Worm (Caenorhabditis elegans): Measurements from ENCODE around the gene C15C8.8.

Gene C15C8.8

ce11 chrV:12763291-12763995 is 11.1 kb upstream of the C15C8.8 start, which contains the start of the genes abcf-1 and scc-3 (continued):
- TF ChIP-seq ama-1 (optimal IDR thresholded peaks at IDR 0.05) (no peak), nhr-12 (tag; optimal IDR thresholded peaks at IDR 0.05) (no peak), C16A3.4 (tag; optimal IDR thresholded peaks at IDR 0.05) (peak; percentile 5), elt-2 (tag; optimal IDR thresholded peaks at IDR 0.05) (no peak), alr-1 (tag; optimal IDR thresholded peaks at IDR 0.05; ENCODE audit: borderline replicate concordance) (no peak), mep-1 (tag; optimal IDR thresholded peaks at IDR 0.05) (peak; percentile 53), mdl-1 (tag; optimal IDR thresholded peaks at IDR 0.05) (no peak), grh-1 (GFP tag; IDR thresholded peaks at IDR 0.05) (no peak), nhr-71 (tag; optimal IDR thresholded peaks at IDR 0.05) (no peak), blmp-1 (tag; optimal IDR thresholded peaks at IDR 0.05) (no peak), hpl-2 (GFP tag; optimal IDR thresholded peaks at IDR 0.05) (no peak), pqm-1 (tag; optimal IDR thresholded peaks at IDR 0.05) (no peak), ceh-82 (tag; optimal IDR thresholded peaks at IDR 0.05) (no peak), pag-3 (tag; optimal IDR thresholded peaks at IDR 0.05; ENCODE audit: borderline replicate concordance, insufficient read depth) (no peak), vab-15 (tag; optimal IDR thresholded peaks at IDR 0.05) (no peak), unc-62 (GFP tag; optimal IDR thresholded peaks at IDR 0.05) (no peak), unc-86 (tag; optimal IDR thresholded peaks at IDR 0.05) (no peak), nhr-77 (tag; optimal IDR thresholded peaks at IDR 0.05) (no peak), egl-13 (tag; optimal IDR thresholded peaks at IDR 0.05) (no peak), lin-13 (GFP tag; optimal IDR thresholded peaks at IDR 0.05) (no peak), ces-1 (GFP tag; optimal IDR thresholded peaks at IDR 0.05) (no peak), nhr-11 (tag; optimal IDR thresholded peaks at IDR 0.05) (no peak), tlp-1 (tag; optimal IDR thresholded peaks at IDR 0.05) (no peak), ceh-90 (tag; optimal IDR thresholded peaks at IDR 0.05) (no peak), nhr-237 (tag; optimal IDR thresholded peaks at IDR 0.05) (no peak), aha-1 (tag; optimal IDR thresholded peaks at IDR 0.05) (no peak), rnt-1 (tag; optimal IDR thresholded peaks at IDR 0.05) (peak; percentile 25), egl-27 (tag; optimal IDR thresholded peaks at IDR 0.05) (no peak), hlh-17 (GFP tag; optimal IDR thresholded peaks at IDR 0.05; ENCODE audit: borderline replicate concordance) (no peak), lin-35 (GFP tag; optimal IDR thresholded peaks at IDR 0.05) (peak; percentile 45 to 71), tbx-2 (tag; optimal IDR thresholded peaks at IDR 0.05) (no peak), jun-1 (tag; optimal IDR thresholded peaks at IDR 0.05) (no peak), swsn-7 (tag; optimal IDR thresholded peaks at IDR 0.05) (peak; percentile 32), nhr-76 (tag; optimal IDR thresholded peaks at IDR 0.05) (no peak), snu-23 (GFP tag; optimal IDR thresholded peaks at IDR 0.05) (no peak), ztf-11 (tag; optimal IDR thresholded peaks at IDR 0.05) (no peak), unc-30 (tag; optimal IDR thresholded peaks at IDR 0.05) (no peak), efl-3 (GFP tag; optimal IDR thresholded peaks at IDR 0.05) (no peak), fkh-4 (tag; optimal IDR thresholded peaks at IDR 0.05; ENCODE audit: borderline replicate concordance) (no peak), sptf-1 (tag; optimal IDR thresholded peaks at IDR 0.05) (no peak), lin-15B (tag; optimal IDR thresholded peaks at IDR 0.05) (no peak), lsy-2 (tag; optimal IDR thresholded peaks at IDR 0.05) (peak; percentile 86 to 98), C34B4.2 (tag; optimal IDR thresholded peaks at IDR 0.05) (no peak), skn-1 (tag; optimal IDR thresholded peaks at IDR 0.05) (peak; percentile 51), sup-37 (GFP tag; optimal IDR thresholded peaks at IDR 0.05) (no peak)

Measured in whole organism, L1 larva.